Worm (Caenorhabditis elegans) whole organism, young adult: ENCODE measurements around the gene Y48A6B.8.
A peak's percentile ranks its signal among the peaks of the same experiment; 100 is the strongest.

ENCODE experiments used
- B0261.1 ChIP-seq: sonication (generic microtip); optimal IDR thresholded peaks from 2 replicates; lab custom pipeline; 2016; ENCODE audit warnings: mild to moderate bottlenecking, missing genetic modification characterization, moderate library complexity, missing compliant biosample characterization
- B0336.3 ChIP-seq: fragments of 200-800 bp; sonication (Bioruptor generic); IDR thresholded peaks from 2 replicates; pipeline ENCODE4 v1.3.6; 2022; ENCODE audit warnings: missing genetic modification characterization, missing compliant biosample characterization
- C06A6.2 ChIP-seq: fragments of 200-800 bp; sonication (Bioruptor generic); conservative IDR thresholded peaks from 2 replicates; pipeline ENCODE4 v1.3.6; 2022; ENCODE audit warnings: missing genetic modification characterization, missing compliant biosample characterization
- F37B4.10 ChIP-seq: fragments of 200-800 bp; sonication (Bioruptor generic); IDR thresholded peaks from 2 replicates; pipeline ENCODE4 v1.3.6; 2022; ENCODE audit warnings: missing genetic modification characterization, missing compliant biosample characterization
- F39B2.1 ChIP-seq: fragments of 200-800 bp; sonication (Bioruptor generic); IDR thresholded peaks from 2 replicates; pipeline ENCODE4 v1.3.6; 2022; ENCODE audit warnings: missing genetic modification reagents, missing genetic modification characterization, missing compliant biosample characterization
- F52B5.7 ChIP-seq: sonication (generic microtip); optimal IDR thresholded peaks from 2 replicates; lab custom pipeline; 2016; ENCODE audit warnings: mild to moderate bottlenecking, missing genetic modification characterization, missing compliant biosample characterization
- F55B11.4 ChIP-seq: sonication (generic microtip); optimal IDR thresholded peaks from 2 replicates; lab custom pipeline; 2016; ENCODE audit warnings: missing compliant biosample characterization, missing genetic modification characterization, borderline replicate concordance; ENCODE audit not compliant: insufficient read depth
- T07F8.4 ChIP-seq: sonication (generic microtip); optimal IDR thresholded peaks from 2 replicates; lab custom pipeline; 2016; ENCODE audit warnings: mild to moderate bottlenecking, missing genetic modification characterization, moderate library complexity, missing compliant biosample characterization
- T26A5.8 ChIP-seq: sonication (generic microtip); optimal IDR thresholded peaks from 2 replicates; lab custom pipeline; 2016; ENCODE audit warnings: missing genetic modification characterization, missing compliant biosample characterization
- Y53F4B.3 ChIP-seq: fragments of 200-800 bp; sonication (Bioruptor generic); IDR thresholded peaks from 2 replicates; pipeline ENCODE4 v1.3.6; 2022; ENCODE audit warnings: missing genetic modification reagents, missing genetic modification characterization, missing compliant biosample characterization
- Y67H2A.10 ChIP-seq: fragments of 200-800 bp; sonication (Bioruptor generic); conservative IDR thresholded peaks from 2 replicates; pipeline ENCODE4 v1.3.6; 2022; ENCODE audit warnings: missing genetic modification reagents, missing genetic modification characterization, missing compliant biosample characterization
- Y95B8A.8 ChIP-seq: fragments of 200-800 bp; sonication (Bioruptor generic); IDR thresholded peaks from 2 replicates; pipeline ENCODE4 v1.3.6; 2022; ENCODE audit warnings: missing genetic modification reagents, missing genetic modification characterization, missing compliant biosample characterization
- athp-1 ChIP-seq: sonication (generic microtip); optimal IDR thresholded peaks from 2 replicates; lab custom pipeline; 2017; ENCODE audit warnings: mild to moderate bottlenecking, missing genetic modification characterization, missing compliant biosample characterization
- attf-6 ChIP-seq: fragments of 200-800 bp; sonication (Bioruptor generic); IDR thresholded peaks from 2 replicates; pipeline ENCODE4 v1.3.6; 2022; ENCODE audit warnings: missing genetic modification reagents, missing genetic modification characterization, missing compliant biosample characterization
- bed-2 ChIP-seq: fragments of 200-800 bp; sonication (Bioruptor generic); IDR thresholded peaks from 2 replicates; pipeline ENCODE4 v1.3.6; 2022; ENCODE audit warnings: missing genetic modification reagents, missing genetic modification characterization, missing compliant biosample characterization
- ccch-3 ChIP-seq: fragments of 200-800 bp; sonication (Bioruptor generic); optimal IDR thresholded peaks from 2 replicates; lab custom pipeline; 2018; ENCODE audit warnings: mild to moderate bottlenecking, missing genetic modification characterization, missing compliant biosample characterization
- cebp-2 ChIP-seq: fragments of 200-800 bp; sonication (Bioruptor generic); IDR thresholded peaks from 2 replicates; pipeline ENCODE4 v1.3.6; 2022; ENCODE audit warnings: missing genetic modification characterization, missing compliant biosample characterization
- ceh-100 ChIP-seq: fragments of 200-800 bp; sonication (Bioruptor generic); IDR thresholded peaks from 2 replicates; pipeline ENCODE4 v1.3.6; 2022; ENCODE audit warnings: missing genetic modification reagents, missing genetic modification characterization, missing compliant biosample characterization
- ceh-27 ChIP-seq: fragments of 200-800 bp; sonication (Bioruptor generic); optimal IDR thresholded peaks from 2 replicates; lab custom pipeline; 2018; ENCODE audit warnings: mild to moderate bottlenecking, missing genetic modification characterization, moderate library complexity, missing compliant biosample characterization
- ceh-58 ChIP-seq: fragments of 200-800 bp; sonication (Bioruptor generic); IDR thresholded peaks from 2 replicates; pipeline ENCODE4 v1.3.6; 2022; ENCODE audit warnings: missing genetic modification characterization, missing compliant biosample characterization
- chd-7 ChIP-seq: sonication (generic microtip); optimal IDR thresholded peaks from 2 replicates; lab custom pipeline; 2016; ENCODE audit warnings: mild to moderate bottlenecking, missing genetic modification characterization, moderate library complexity, missing compliant biosample characterization
- die-1 ChIP-seq: sonication (generic microtip); optimal IDR thresholded peaks from 2 replicates; lab custom pipeline; 2016; ENCODE audit warnings: missing genotype, mild to moderate bottlenecking, missing genetic modification characterization, missing compliant biosample characterization
- egl-44 ChIP-seq: fragments of 200-800 bp; sonication (Bioruptor generic); IDR thresholded peaks from 2 replicates; pipeline ENCODE4 v1.3.6; 2022; ENCODE audit warnings: missing genetic modification reagents, missing genetic modification characterization, missing compliant biosample characterization
- ets-4 ChIP-seq: fragments of 200-800 bp; sonication (Bioruptor generic); optimal IDR thresholded peaks from 2 replicates; lab custom pipeline; 2018; ENCODE audit warnings: mild to moderate bottlenecking, missing genetic modification characterization, missing compliant biosample characterization
- hmg-1.2 ChIP-seq: fragments of 200-800 bp; sonication (Bioruptor generic); IDR thresholded peaks from 2 replicates; pipeline ENCODE4 v1.3.6; 2022; ENCODE audit warnings: missing genetic modification reagents, missing genetic modification characterization, missing compliant biosample characterization
- hrde-1 ChIP-seq: sonication (generic microtip); optimal IDR thresholded peaks from 2 replicates; lab custom pipeline; 2016; ENCODE audit warnings: missing genetic modification characterization, mild to moderate bottlenecking, missing compliant biosample characterization, moderate library complexity, missing genotype, missing genetic modification reagents, borderline replicate concordance
- lin-26 ChIP-seq: fragments of 200-800 bp; sonication (Bioruptor generic); IDR thresholded peaks from 2 replicates; pipeline ENCODE4 v1.3.6; 2022; ENCODE audit warnings: missing genetic modification reagents, missing genetic modification characterization, missing compliant biosample characterization
- lin-35 ChIP-seq, 3 experiments: fragments of 150-350 bp in 2 of 3; sonication (generic microtip) in 1 of 3; optimal IDR thresholded peaks; 2 replicates each; lab custom pipeline; 2014 to 2018; ENCODE audit warnings: missing biosample characterization in 3 of 3, missing genetic modification characterization in 3 of 3, missing genetic modification reagents in 3 of 3
- lin-40 ChIP-seq: sonication (generic microtip); optimal IDR thresholded peaks from 2 replicates; lab custom pipeline; 2016; ENCODE audit warnings: missing genetic modification characterization, mild to moderate bottlenecking, missing compliant biosample characterization, missing genotype, missing genetic modification reagents
- lin-54 ChIP-seq: fragments of 200-800 bp; sonication (Bioruptor generic); optimal IDR thresholded peaks from 2 replicates; lab custom pipeline; 2018; ENCODE audit warnings: mild to moderate bottlenecking, missing genetic modification characterization, missing compliant biosample characterization
- lsy-27 ChIP-seq: sonication (generic microtip); optimal IDR thresholded peaks from 2 replicates; lab custom pipeline; 2017; ENCODE audit warnings: missing genetic modification characterization, mild to moderate bottlenecking, missing compliant biosample characterization, antibody characterized with exemption, missing genotype, borderline replicate concordance; ENCODE audit not compliant: insufficient read depth
- madf-8 ChIP-seq: fragments of 200-800 bp; sonication (Bioruptor generic); conservative IDR thresholded peaks from 2 replicates; pipeline ENCODE4 v1.3.6; 2022; ENCODE audit warnings: missing genetic modification reagents, missing genetic modification characterization, missing compliant biosample characterization
- mel-28 ChIP-seq: sonication (generic microtip); optimal IDR thresholded peaks from 2 replicates; lab custom pipeline; 2016; ENCODE audit warnings: borderline replicate concordance, mild to moderate bottlenecking, missing genetic modification characterization, missing compliant biosample characterization
- mes-4 ChIP-seq: sonication (generic microtip); optimal IDR thresholded peaks from 2 replicates; lab custom pipeline; 2016; ENCODE audit warnings: missing genotype, missing genetic modification characterization, missing compliant biosample characterization
- nhr-120 ChIP-seq: fragments of 200-800 bp; sonication (Bioruptor generic); IDR thresholded peaks from 2 replicates; pipeline ENCODE4 v1.3.6; 2022; ENCODE audit warnings: missing genetic modification characterization, missing compliant biosample characterization
- nhr-179 ChIP-seq: sonication (generic microtip); optimal IDR thresholded peaks from 2 replicates; lab custom pipeline; 2016; ENCODE audit warnings: mild to moderate bottlenecking, missing genetic modification characterization, missing compliant biosample characterization
- nhr-90 ChIP-seq: sonication (generic microtip); optimal IDR thresholded peaks from 2 replicates; lab custom pipeline; 2016; ENCODE audit warnings: missing genotype, mild to moderate bottlenecking, missing genetic modification characterization, missing compliant biosample characterization
- rcor-1 ChIP-seq: fragments of 200-800 bp; sonication (Bioruptor generic); IDR thresholded peaks from 2 replicates; pipeline ENCODE4 v1.3.6; 2022; ENCODE audit warnings: missing genetic modification reagents, missing genetic modification characterization, missing compliant biosample characterization
- repo-1 ChIP-seq: sonication (generic microtip); optimal IDR thresholded peaks from 2 replicates; lab custom pipeline; 2017; ENCODE audit warnings: mild to moderate bottlenecking, missing genetic modification characterization, missing compliant biosample characterization
- sdz-38 ChIP-seq: sonication (generic microtip); optimal IDR thresholded peaks from 2 replicates; lab custom pipeline; 2016; ENCODE audit warnings: missing genotype, missing genetic modification characterization, missing compliant biosample characterization
- snpc-1.1 ChIP-seq: sonication (generic microtip); optimal IDR thresholded peaks from 2 replicates; lab custom pipeline; 2017; ENCODE audit warnings: missing genetic modification characterization, mild to moderate bottlenecking, missing compliant biosample characterization, antibody characterized with exemption, moderate library complexity, missing genotype, missing genetic modification reagents; ENCODE audit not compliant: insufficient read depth
- somi-1 ChIP-seq: fragments of 200-800 bp; sonication (Bioruptor generic); optimal IDR thresholded peaks from 2 replicates; lab custom pipeline; 2018; ENCODE audit warnings: mild to moderate bottlenecking, missing genetic modification characterization, missing compliant biosample characterization
- sptf-2 ChIP-seq: fragments of 200-800 bp; sonication (Bioruptor generic); optimal IDR thresholded peaks from 2 replicates; lab custom pipeline; 2018; ENCODE audit warnings: mild to moderate bottlenecking, missing genetic modification characterization, missing compliant biosample characterization
- tlf-1 ChIP-seq: fragments of 200-800 bp; sonication (Bioruptor generic); optimal IDR thresholded peaks from 2 replicates; lab custom pipeline; 2018; ENCODE audit warnings: mild to moderate bottlenecking, missing genetic modification characterization, missing compliant biosample characterization
- unc-130 ChIP-seq: sonication (generic microtip); optimal IDR thresholded peaks from 2 replicates; lab custom pipeline; 2016; ENCODE audit warnings: missing genetic modification reagents, missing genetic modification characterization, missing compliant biosample characterization
- xnd-1 ChIP-seq: sonication (generic microtip); optimal IDR thresholded peaks from 2 replicates; lab custom pipeline; 2016; ENCODE audit warnings: missing genotype, missing genetic modification reagents, missing genetic modification characterization, missing compliant biosample characterization
- ztf-3 ChIP-seq: fragments of 200-800 bp; sonication (Bioruptor generic); optimal IDR thresholded peaks from 2 replicates; lab custom pipeline; 2018; ENCODE audit warnings: mild to moderate bottlenecking, missing genetic modification characterization, missing compliant biosample characterization

Y48A6B.8 gene

DNA sequence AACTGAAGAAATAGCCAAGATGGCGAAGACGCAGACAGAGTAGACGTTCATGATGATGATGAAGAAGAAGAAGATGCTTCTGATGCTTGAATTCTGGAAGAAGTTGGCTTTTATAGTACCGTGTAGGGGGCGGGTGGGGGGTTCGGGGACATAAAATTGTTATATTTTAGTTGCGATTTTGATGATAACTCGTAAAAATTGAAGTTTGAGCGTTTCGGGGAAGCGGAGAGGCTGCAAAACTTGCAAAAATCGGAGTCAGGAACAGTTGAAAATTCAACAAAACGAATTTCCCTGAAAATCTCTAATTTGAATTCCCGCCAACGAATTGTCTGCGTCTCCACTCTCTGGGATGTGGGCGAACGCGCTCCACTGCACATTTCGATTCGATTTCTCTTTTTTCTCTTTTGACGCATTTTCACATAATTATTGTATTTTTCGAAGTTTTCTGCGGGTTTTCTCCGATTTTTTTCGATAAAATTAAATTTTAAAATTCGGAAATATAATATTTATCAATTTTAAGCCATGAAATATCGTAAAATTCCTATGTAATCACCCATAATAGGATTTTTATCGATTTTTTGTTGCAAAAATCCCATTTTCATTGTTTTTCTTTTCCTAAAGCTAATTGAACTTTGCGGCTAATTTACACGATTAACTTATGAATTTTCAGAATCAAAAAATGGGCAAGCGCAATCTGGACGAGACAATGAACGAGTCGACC, 21.5 kb downstream of the Y48A6B.8 start, which contains the start of the genes fipr-17 and Y48A6B.3 (continued):
- TF ChIP-seq F37B4.10 (GFP tag; lab: Robert Waterston, UW) (no peak), xnd-1 (peak; percentile 35), T07F8.4 (tag; lab: Kevin White, UChicago) (no peak), lin-40 (tag; lab: Kevin White, UChicago) (peak; percentile 41), B0261.1 (tag; lab: Kevin White, UChicago) (no peak), attf-6 (GFP tag; lab: Robert Waterston, UW) (0 out of 2 replicates have a peak, but pooled peaks have one; percentile 16), lin-35 (GFP tag; optimal IDR thresholded peaks at IDR 0.05; lab: Kevin White, UChicago) (peak; percentile 37 to 96 (median 70)), B0336.3 (GFP tag; lab: Robert Waterston, UW) (0 out of 2 replicates have a peak, but pooled peaks have one; percentile 24), ztf-3 (GFP tag; lab: Kevin White, UChicago) (no peak), cebp-2 (GFP tag; lab: Robert Waterston, UW) (no peak), die-1 (no peak), unc-130 (GFP tag; lab: Kevin White, UChicago) (no peak), bed-2 (no peak), hmg-1.2 (GFP tag; lab: Robert Waterston, UW) (peak; percentile 67), sdz-38 (tag; lab: Kevin White, UChicago) (no peak), rcor-1 (GFP tag; lab: Robert Waterston, UW) (peak; percentile 56), F52B5.7 (no peak), chd-7 (tag; lab: Kevin White, UChicago) (no peak), T26A5.8 (tag; lab: Kevin White, UChicago) (no peak), repo-1 (tag; lab: Kevin White, UChicago) (no peak), nhr-179 (tag; lab: Kevin White, UChicago) (no peak), Y67H2A.10 (GFP tag; lab: Robert Waterston, UW) (no peak), tlf-1 (GFP tag; lab: Kevin White, UChicago) (no peak), nhr-120 (GFP tag; lab: Robert Waterston, UW) (no peak), ets-4 (GFP tag; lab: Kevin White, UChicago) (no peak), egl-44 (no peak), sptf-2 (GFP tag; lab: Kevin White, UChicago) (no peak), ccch-3 (GFP tag; lab: Kevin White, UChicago) (no peak), nhr-90 (no peak), Y53F4B.3 (GFP tag; lab: Robert Waterston, UW) (no peak), mel-28 (tag; lab: Kevin White, UChicago) (no peak), C06A6.2 (GFP tag; lab: Robert Waterston, UW) (no peak), lsy-27 (tag; lab: Kevin White, UChicago) (no peak), athp-1 (peak; percentile 21), lin-26 (GFP tag; lab: Robert Waterston, UW) (no peak), hrde-1 (tag; lab: Kevin White, UChicago) (no peak), madf-8 (GFP tag; lab: Robert Waterston, UW) (peak; percentile 60), ceh-100 (peak; percentile 82), somi-1 (GFP tag; lab: Kevin White, UChicago) (no peak), F39B2.1 (GFP tag; lab: Robert Waterston, UW) (no peak), mes-4 (no peak), F55B11.4 (tag; lab: Kevin White, UChicago) (no peak), ceh-58 (GFP tag; lab: Robert Waterston, UW) (no peak), lin-54 (peak; percentile 98), snpc-1.1 (peak; percentile 58), Y95B8A.8 (GFP tag; lab: Robert Waterston, UW) (no peak), ceh-27 (GFP tag; lab: Kevin White, UChicago) (peak; percentile 42)
